Worm (Caenorhabditis elegans) whole organism, L4 larva: ENCODE results near the gene C56E10.3.

ENCODE experiments used
- Y5F2A.4 ChIP-seq: fragments of 200-800 bp; sonication (Bioruptor generic); optimal IDR thresholded peaks from 2 replicates; lab custom pipeline; 2018; ENCODE audit warnings: mild to moderate bottlenecking, missing genetic modification characterization, missing compliant biosample characterization
- ama-1 ChIP-seq: fragments of 150-350 bp; optimal IDR thresholded peaks from 2 replicates; lab custom pipeline; 2014; ENCODE audit warnings: inconsistent platforms, mixed read lengths
- ceh-20 ChIP-seq: fragments of 200-800 bp; sonication (Bioruptor generic); IDR thresholded peaks from 2 replicates; pipeline ENCODE4 v1.3.6; 2022; ENCODE audit warnings: missing genetic modification reagents, missing genetic modification characterization, missing compliant biosample characterization
- ceh-28 ChIP-seq: fragments of 150-350 bp; optimal IDR thresholded peaks from 2 replicates; lab custom pipeline; 2014; ENCODE audit warnings: missing biosample characterization, missing genetic modification reagents, missing genetic modification characterization
- ceh-44 ChIP-seq: fragments of 200-800 bp; sonication (Bioruptor generic); IDR thresholded peaks from 2 replicates; pipeline ENCODE4 v1.3.6; 2022; ENCODE audit warnings: missing genetic modification reagents, missing genetic modification characterization, missing compliant biosample characterization
- ceh-82 ChIP-seq: sonication (generic microtip); optimal IDR thresholded peaks from 2 replicates; lab custom pipeline; 2017; ENCODE audit warnings: missing biosample characterization, missing genetic modification characterization
- daf-8 ChIP-seq: fragments of 200-800 bp; sonication (Bioruptor generic); IDR thresholded peaks from 2 replicates; pipeline ENCODE4 v1.3.6; 2022; ENCODE audit warnings: missing genetic modification characterization, missing compliant biosample characterization
- dmd-6 ChIP-seq: fragments of 200-800 bp; sonication (Bioruptor generic); IDR thresholded peaks from 2 replicates; pipeline ENCODE4 v1.3.6; 2022; ENCODE audit warnings: missing genetic modification reagents, missing genetic modification characterization, missing compliant biosample characterization
- dmd-8 ChIP-seq: fragments of 200-800 bp; sonication (Bioruptor generic); IDR thresholded peaks from 2 replicates; pipeline ENCODE4 v1.3.6; 2022; ENCODE audit warnings: missing genetic modification characterization, missing compliant biosample characterization
- dmd-9 ChIP-seq: fragments of 200-800 bp; sonication (Bioruptor generic); IDR thresholded peaks from 2 replicates; pipeline ENCODE4 v1.3.6; 2022; ENCODE audit warnings: missing genetic modification reagents, missing genetic modification characterization, missing compliant biosample characterization
- egl-43 ChIP-seq: fragments of 200-800 bp; sonication (Bioruptor generic); IDR thresholded peaks from 2 replicates; pipeline ENCODE4 v1.3.6; 2022; ENCODE audit warnings: missing genetic modification reagents, missing genetic modification characterization, missing compliant biosample characterization
- fos-1 ChIP-seq: fragments of 150-350 bp; optimal IDR thresholded peaks from 2 replicates; lab custom pipeline; 2014; ENCODE audit warnings: missing biosample characterization, missing genetic modification characterization
- gei-8 ChIP-seq: fragments of 200-800 bp; sonication (Bioruptor generic); optimal IDR thresholded peaks from 2 replicates; lab custom pipeline; 2018; ENCODE audit warnings: mild to moderate bottlenecking, missing genetic modification characterization, missing compliant biosample characterization
- hmg-1.1 ChIP-seq: fragments of 200-800 bp; sonication (Bioruptor generic); IDR thresholded peaks from 2 replicates; pipeline ENCODE4 v1.3.6; 2022; ENCODE audit warnings: missing genetic modification reagents, missing genetic modification characterization, missing compliant biosample characterization
- lim-7 ChIP-seq: fragments of 200-800 bp; sonication (Bioruptor generic); IDR thresholded peaks from 2 replicates; pipeline ENCODE4 v1.3.6; 2022; ENCODE audit warnings: missing genetic modification characterization, missing compliant biosample characterization
- lir-3 ChIP-seq: sonication (generic microtip); optimal IDR thresholded peaks from 2 replicates; lab custom pipeline; 2016; ENCODE audit warnings: mild to moderate bottlenecking, missing genetic modification characterization, missing compliant biosample characterization
- madf-9 ChIP-seq: fragments of 200-800 bp; sonication (Bioruptor generic); conservative IDR thresholded peaks from 2 replicates; pipeline ENCODE4 v1.3.6; 2022; ENCODE audit warnings: missing genetic modification reagents, missing genetic modification characterization, missing compliant biosample characterization
- mdt-29 ChIP-seq: fragments of 200-800 bp; sonication (Bioruptor generic); IDR thresholded peaks from 2 replicates; pipeline ENCODE4 v1.3.6; 2022; ENCODE audit warnings: missing genetic modification reagents, missing genetic modification characterization, missing compliant biosample characterization
- mep-1 ChIP-seq: fragments of 150-350 bp; sonication (generic microtip); optimal IDR thresholded peaks from 3 replicates; lab custom pipeline; 2014; ENCODE audit warnings: missing biosample characterization, missing genetic modification characterization
- mes-2 ChIP-seq: sonication (generic microtip); optimal IDR thresholded peaks from 2 replicates; lab custom pipeline; 2016; ENCODE audit warnings: missing genotype, mild to moderate bottlenecking, missing genetic modification characterization, missing compliant biosample characterization; ENCODE audit not compliant: poor library complexity, severe bottlenecking
- nhr-102 ChIP-seq: sonication (generic microtip); optimal IDR thresholded peaks from 2 replicates; lab custom pipeline; 2016; ENCODE audit warnings: mild to moderate bottlenecking, missing genetic modification characterization, moderate library complexity, missing compliant biosample characterization
- nhr-28 ChIP-seq: fragments of 150-350 bp; optimal IDR thresholded peaks from 2 replicates; lab custom pipeline; 2014; ENCODE audit warnings: missing biosample characterization, missing genetic modification characterization
- pha-4 ChIP-seq, 2 experiments: fragments of 150-350 bp in 1 of 2; fragments of 200-800 bp in 1 of 2; sonication (Bioruptor generic) in 1 of 2; IDR thresholded peaks in 1 of 2; optimal IDR thresholded peaks in 1 of 2; 2 replicates each; pipeline versions ENCODE4 v1.3.6 to Lab custom; 2014 to 2022; ENCODE audit warnings: missing genetic modification characterization in 2 of 2, missing genetic modification reagents in 2 of 2, missing biosample characterization in 1 of 2, missing compliant biosample characterization in 1 of 2
- php-3 ChIP-seq: fragments of 200-800 bp; sonication (Bioruptor generic); IDR thresholded peaks from 2 replicates; pipeline ENCODE4 v1.3.6; 2022; ENCODE audit warnings: missing genetic modification reagents, missing genetic modification characterization, missing compliant biosample characterization
- rbr-2 ChIP-seq: sonication (generic microtip); optimal IDR thresholded peaks from 2 replicates; lab custom pipeline; 2016; ENCODE audit warnings: missing genotype, missing genetic modification characterization, missing compliant biosample characterization
- saeg-2 ChIP-seq: fragments of 200-800 bp; sonication (Bioruptor generic); IDR thresholded peaks from 2 replicates; pipeline ENCODE4 v1.3.6; 2022; ENCODE audit warnings: missing genetic modification reagents, missing genetic modification characterization, missing compliant biosample characterization
- set-16 ChIP-seq: fragments of 200-800 bp; sonication (Bioruptor generic); IDR thresholded peaks from 2 replicates; pipeline ENCODE4 v1.3.6; 2022; ENCODE audit warnings: missing genetic modification reagents, missing genetic modification characterization, missing compliant biosample characterization
- snpc-4 ChIP-seq: fragments of 150-350 bp; optimal IDR thresholded peaks from 2 replicates; lab custom pipeline; 2014; ENCODE audit warnings: missing biosample characterization, missing genetic modification characterization
- spr-1 ChIP-seq: sonication (generic microtip); optimal IDR thresholded peaks from 2 replicates; lab custom pipeline; 2016; ENCODE audit warnings: mild to moderate bottlenecking, missing genetic modification characterization, missing compliant biosample characterization
- spr-3 ChIP-seq: fragments of 200-800 bp; sonication (Bioruptor generic); optimal IDR thresholded peaks from 2 replicates; lab custom pipeline; 2018; ENCODE audit warnings: mild to moderate bottlenecking, missing genetic modification characterization, missing compliant biosample characterization
- tag-97 ChIP-seq: fragments of 200-800 bp; sonication (Bioruptor generic); IDR thresholded peaks from 2 replicates; pipeline ENCODE4 v1.3.6; 2022; ENCODE audit warnings: missing genetic modification characterization, missing compliant biosample characterization
- zip-11 ChIP-seq: fragments of 200-800 bp; sonication (Bioruptor generic); IDR thresholded peaks from 2 replicates; pipeline ENCODE4 v1.3.6; 2022; ENCODE audit warnings: missing genetic modification characterization, missing compliant biosample characterization
- ztf-7 ChIP-seq: fragments of 150-350 bp; optimal IDR thresholded peaks from 2 replicates; lab custom pipeline; 2014; ENCODE audit warnings: missing biosample characterization, missing genetic modification characterization

C56E10.3 gene

DNA sequence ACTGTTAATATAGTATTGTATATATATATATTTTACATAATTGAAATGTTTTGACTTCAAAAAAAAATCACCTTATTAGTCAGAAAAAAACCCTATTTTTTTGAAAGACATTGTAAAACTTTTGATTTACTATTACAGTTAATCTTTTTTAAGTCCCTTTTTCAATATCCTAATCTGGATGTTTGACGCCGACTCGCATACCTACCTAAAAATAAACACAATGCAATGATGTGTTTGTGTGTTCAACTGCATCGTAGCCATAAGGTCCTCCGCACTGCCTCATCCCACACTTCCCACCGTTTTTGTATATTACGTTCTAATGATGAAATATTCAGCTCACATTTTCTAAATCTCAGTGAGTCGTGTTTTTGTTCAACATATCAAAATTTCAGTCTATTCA is 47.9 kb downstream of the C56E10.3 start, which contains the start of gene F38B6.3:
Gene F38B6.3, plus strand, starts transcription at position 301 of the 400 bp plus-strand sequence.
- TF ChIP-seq nhr-102 (tag; lab: Kevin White, UChicago) (no peak), saeg-2 (no peak), fos-1 (tag; lab: Kevin White, UChicago) (no peak), nhr-28 (tag; lab: Kevin White, UChicago) (no peak), madf-9 (GFP tag; lab: Robert Waterston, UW) (no peak), dmd-9 (GFP tag; lab: Robert Waterston, UW) (no peak), spr-1 (tag; lab: Kevin White, UChicago) (no peak), ama-1 (lab: Kevin White, UChicago) (no peak), snpc-4 (no peak), mdt-29 (no peak), tag-97 (no peak), daf-8 (GFP tag; lab: Robert Waterston, UW) (no peak), lir-3 (tag; lab: Kevin White, UChicago) (no peak), hmg-1.1 (GFP tag; lab: Robert Waterston, UW) (no peak), mes-2 (tag; lab: Kevin White, UChicago) (no peak), ceh-82 (tag; lab: Kevin White, UChicago) (no peak), gei-8 (no peak)

DNA sequence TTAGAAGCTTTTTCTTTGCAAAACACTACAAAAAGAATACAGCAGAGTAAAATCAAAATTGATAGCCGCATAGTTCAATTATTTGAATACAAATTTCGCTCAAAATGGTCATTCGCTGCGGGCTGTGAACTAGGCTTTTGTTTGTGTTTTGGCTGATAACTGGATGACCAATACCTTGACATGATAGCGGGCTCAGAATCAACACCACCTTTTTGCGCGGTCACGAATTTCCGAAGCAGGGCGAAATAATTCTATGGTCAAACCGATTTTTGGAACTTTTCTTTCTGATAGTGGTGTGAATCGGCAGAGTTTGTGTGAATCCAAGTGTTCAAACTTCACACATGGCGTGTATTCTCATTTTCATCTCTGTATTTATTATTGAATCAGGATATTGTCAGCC is 52.8 kb downstream of the C56E10.3 start, which contains the start of the genes F38B6.7 and F38B6.2:
Gene F38B6.7, minus strand, starts transcription at position 101 of the 400 bp plus-strand sequence.
Gene F38B6.2, plus strand, starts transcription at position 267 of the 400 bp plus-strand sequence.
- TF ChIP-seq lim-7 (GFP tag; lab: Robert Waterston, UW): no peak
- TF ChIP-seq ceh-20 (GFP tag; lab: Robert Waterston, UW): no peak
- no peak for TF ChIP-seq mep-1 (tag; lab: Kevin White, UChicago)
- no peak for TF ChIP-seq dmd-6 (GFP tag; lab: Robert Waterston, UW)
- TF ChIP-seq zip-11 (GFP tag; lab: Robert Waterston, UW): no peak
- TF ChIP-seq php-3 (GFP tag; lab: Robert Waterston, UW): no peak
- no peak for TF ChIP-seq spr-3 (GFP tag; lab: Kevin White, UChicago)
- TF ChIP-seq set-16 (GFP tag; lab: Robert Waterston, UW): no peak
- TF ChIP-seq pha-4 (GFP tag; IDR thresholded peaks at IDR 0.05; lab: Robert Waterston, UW): no peak
- TF ChIP-seq pha-4 (tag; optimal IDR thresholded peaks at IDR 0.05; lab: Kevin White, UChicago): no peak
- no peak for TF ChIP-seq ceh-44 (GFP tag; lab: Robert Waterston, UW)
- TF ChIP-seq ceh-28 (tag; lab: Kevin White, UChicago): no peak
- no peak for TF ChIP-seq ztf-7 (tag; lab: Kevin White, UChicago)
- TF ChIP-seq rbr-2: no peak
- no peak for TF ChIP-seq dmd-8 (GFP tag; lab: Robert Waterston, UW)
- TF ChIP-seq Y5F2A.4 (GFP tag; lab: Kevin White, UChicago): no peak
- no peak for TF ChIP-seq egl-43 (GFP tag; lab: Robert Waterston, UW)
